Worm (Caenorhabditis elegans): ENCODE results near the gene nhr-8.

DNA sequence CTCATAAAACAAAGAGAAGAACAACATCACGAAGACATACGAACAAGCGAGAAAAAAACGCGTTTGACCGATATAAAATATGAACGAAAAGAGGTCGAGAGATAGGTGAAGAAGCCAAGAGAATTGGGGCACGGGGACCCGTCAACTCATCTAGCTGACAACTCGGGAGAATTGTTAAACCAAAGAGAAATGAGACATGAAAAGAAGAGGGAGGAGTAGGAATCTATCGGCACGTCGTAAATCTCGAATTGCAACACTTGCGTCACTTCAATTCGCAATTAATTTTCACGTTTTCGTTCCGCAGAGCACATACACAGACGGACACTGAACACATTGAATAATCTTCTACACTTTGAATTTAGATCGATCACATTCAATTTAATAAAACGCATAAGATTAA, 12.8 kb downstream of the nhr-8 start:
- TF ChIP-seq mdl-1 (tag; optimal IDR thresholded peaks at IDR 0.05) (no peak), nhr-12 (tag; optimal IDR thresholded peaks at IDR 0.05) (no peak)

Data from whole organism, L3 larva.